Worm (Caenorhabditis elegans) whole organism, L1 larva: ENCODE data around the gene spc-1.

ENCODE experiments used
- C04F5.9 ChIP-seq: sonication (generic microtip); optimal IDR thresholded peaks from 2 replicates; lab custom pipeline; 2016; ENCODE audit warnings: missing genetic modification characterization, missing compliant biosample characterization
- F16B12.6 ChIP-seq: fragments of 150-350 bp; optimal IDR thresholded peaks from 2 replicates; lab custom pipeline; 2014; ENCODE audit warnings: missing biosample characterization, missing genetic modification characterization
- Y116A8C.19 ChIP-seq: sonication (generic microtip); optimal IDR thresholded peaks from 2 replicates; lab custom pipeline; 2016; ENCODE audit warnings: missing compliant biosample characterization, missing genetic modification characterization, borderline replicate concordance
- aha-1 ChIP-seq: fragments of 150-350 bp; optimal IDR thresholded peaks from 2 replicates; lab custom pipeline; 2014; ENCODE audit warnings: missing biosample characterization, missing genetic modification characterization
- alr-1 ChIP-seq: fragments of 200-800 bp; sonication (Bioruptor generic); optimal IDR thresholded peaks from 2 replicates; lab custom pipeline; 2018; ENCODE audit warnings: borderline replicate concordance, mild to moderate bottlenecking, missing genetic modification characterization, missing compliant biosample characterization
- aly-2 ChIP-seq: fragments of 150-350 bp; optimal IDR thresholded peaks from 2 replicates; lab custom pipeline; 2014; ENCODE audit warnings: missing biosample characterization, missing genetic modification characterization
- ama-1 ChIP-seq: fragments of 150-350 bp; optimal IDR thresholded peaks from 2 replicates; lab custom pipeline; 2014
- ceh-63 ChIP-seq: fragments of 200-800 bp; sonication (Bioruptor generic); optimal IDR thresholded peaks from 2 replicates; lab custom pipeline; 2018; ENCODE audit warnings: mild to moderate bottlenecking, missing genetic modification characterization, missing compliant biosample characterization
- ceh-8 ChIP-seq: fragments of 200-800 bp; sonication (Bioruptor generic); optimal IDR thresholded peaks from 2 replicates; lab custom pipeline; 2018; ENCODE audit warnings: mild to moderate bottlenecking, missing genetic modification characterization, moderate library complexity, missing compliant biosample characterization
- ces-1 ChIP-seq: fragments of 150-350 bp; optimal IDR thresholded peaks from 2 replicates; lab custom pipeline; 2014; ENCODE audit warnings: missing biosample characterization, missing genetic modification reagents, missing genetic modification characterization
- dpl-1 ChIP-seq, 3 experiments: fragments of 150-350 bp in 2 of 3; sonication (generic microtip) in 1 of 3; optimal IDR thresholded peaks; 2 replicates each; lab custom pipeline; 2014 to 2017; ENCODE audit warnings: missing biosample characterization in 3 of 3, missing genetic modification characterization in 3 of 3, missing genetic modification reagents in 3 of 3
- dsc-1 ChIP-seq: sonication (generic microtip); optimal IDR thresholded peaks from 2 replicates; lab custom pipeline; 2016; ENCODE audit warnings: mild to moderate bottlenecking, missing genetic modification characterization, missing compliant biosample characterization
- efl-1 ChIP-seq, 4 experiments: fragments of 150-350 bp; optimal IDR thresholded peaks in 3 of 4; peaks in 1 of 4; 1 replicate in 1 of 4; 2 replicates in 3 of 4; lab custom pipeline; 2014; ENCODE audit warnings: missing biosample characterization in 2 of 4, missing genetic modification characterization in 2 of 4, missing genetic modification reagents in 2 of 4
- egl-13 ChIP-seq: sonication (generic microtip); optimal IDR thresholded peaks from 2 replicates; lab custom pipeline; 2016; ENCODE audit warnings: missing genotype, missing genetic modification reagents, missing genetic modification characterization, missing compliant biosample characterization
- elt-2 ChIP-seq: sonication (generic microtip); optimal IDR thresholded peaks from 2 replicates; lab custom pipeline; 2016; ENCODE audit warnings: missing genetic modification characterization, mild to moderate bottlenecking, inconsistent platforms, missing compliant biosample characterization, missing genetic modification reagents
- elt-3 ChIP-seq, 6 experiments: fragments of 150-350 bp in 1 of 6; sonication (generic microtip); optimal IDR thresholded peaks; 2 replicates each; lab custom pipeline; 2017 to 2018; ENCODE audit warnings: missing biosample characterization in 6 of 6, missing genetic modification characterization in 6 of 6, inconsistent platforms in 1 of 6
- ets-5 ChIP-seq: fragments of 200-800 bp; sonication (Bioruptor generic); IDR thresholded peaks from 2 replicates; pipeline ENCODE4 v1.3.6; 2022; ENCODE audit warnings: missing genetic modification characterization, missing compliant biosample characterization
- fkh-10 ChIP-seq: sonication (generic microtip); optimal IDR thresholded peaks from 2 replicates; lab custom pipeline; 2017; ENCODE audit warnings: missing biosample characterization, missing genetic modification reagents, missing genetic modification characterization
- fkh-4 ChIP-seq: sonication (generic microtip); optimal IDR thresholded peaks from 2 replicates; lab custom pipeline; 2016; ENCODE audit warnings: missing compliant biosample characterization, missing genetic modification characterization, borderline replicate concordance
- fkh-8 ChIP-seq: sonication (generic microtip); optimal IDR thresholded peaks from 2 replicates; lab custom pipeline; 2016; ENCODE audit warnings: mild to moderate bottlenecking, missing genetic modification characterization, missing compliant biosample characterization
- fos-1 ChIP-seq: fragments of 150-350 bp; optimal IDR thresholded peaks from 2 replicates; lab custom pipeline; 2014; ENCODE audit warnings: missing biosample characterization, missing genetic modification characterization
- grh-1 ChIP-seq: fragments of 200-800 bp; sonication (Bioruptor generic); IDR thresholded peaks from 2 replicates; pipeline ENCODE4 v1.3.6; 2022; ENCODE audit warnings: missing genetic modification reagents, missing genetic modification characterization, missing compliant biosample characterization
- hlh-4 ChIP-seq: sonication (generic microtip); optimal IDR thresholded peaks from 2 replicates; lab custom pipeline; 2016; ENCODE audit warnings: mild to moderate bottlenecking, missing genetic modification characterization, missing compliant biosample characterization
- lin-14 ChIP-seq: fragments of 200-800 bp; sonication (Bioruptor generic); optimal IDR thresholded peaks from 2 replicates; lab custom pipeline; 2018; ENCODE audit warnings: mild to moderate bottlenecking, missing genetic modification characterization, moderate library complexity, missing compliant biosample characterization
- lin-15B ChIP-seq: fragments of 150-350 bp; sonication (generic microtip); optimal IDR thresholded peaks from 3 replicates; lab custom pipeline; 2014; ENCODE audit warnings: missing biosample characterization, missing genetic modification characterization
- lin-35 ChIP-seq, 2 experiments: fragments of 150-350 bp; optimal IDR thresholded peaks; 2 replicates each; lab custom pipeline; 2014; ENCODE audit warnings: missing biosample characterization in 2 of 2, missing genetic modification characterization in 2 of 2, missing genetic modification reagents in 2 of 2
- mab-9 ChIP-seq: fragments of 200-800 bp; sonication (Bioruptor generic); IDR thresholded peaks from 2 replicates; pipeline ENCODE4 v1.3.6; 2022; ENCODE audit warnings: missing genetic modification reagents, missing genetic modification characterization, missing compliant biosample characterization
- mep-1 ChIP-seq: fragments of 150-350 bp; optimal IDR thresholded peaks from 2 replicates; lab custom pipeline; 2014; ENCODE audit warnings: missing biosample characterization, missing genetic modification characterization
- nhr-20 ChIP-seq: sonication (generic microtip); optimal IDR thresholded peaks from 2 replicates; lab custom pipeline; 2016; ENCODE audit warnings: mild to moderate bottlenecking, missing genetic modification characterization, missing compliant biosample characterization
- nhr-237 ChIP-seq: fragments of 150-350 bp; optimal IDR thresholded peaks from 2 replicates; lab custom pipeline; 2014; ENCODE audit warnings: missing biosample characterization, missing genetic modification characterization
- nhr-28 ChIP-seq: fragments of 150-350 bp; optimal IDR thresholded peaks from 2 replicates; lab custom pipeline; 2014; ENCODE audit warnings: missing biosample characterization, missing genetic modification characterization
- nhr-47 ChIP-seq: sonication (generic microtip); optimal IDR thresholded peaks from 2 replicates; lab custom pipeline; 2016; ENCODE audit warnings: mild to moderate bottlenecking, missing genetic modification characterization, moderate library complexity, missing compliant biosample characterization
- nhr-71 ChIP-seq: sonication (generic microtip); optimal IDR thresholded peaks from 2 replicates; lab custom pipeline; 2016; ENCODE audit warnings: mild to moderate bottlenecking, missing genetic modification characterization, moderate library complexity, missing compliant biosample characterization
- nhr-84 ChIP-seq: sonication (generic microtip); optimal IDR thresholded peaks from 2 replicates; lab custom pipeline; 2017; ENCODE audit warnings: missing biosample characterization, missing genetic modification characterization
- pag-3 ChIP-seq: sonication (generic microtip); optimal IDR thresholded peaks from 2 replicates; lab custom pipeline; 2017; ENCODE audit warnings: missing genetic modification characterization, mild to moderate bottlenecking, missing compliant biosample characterization, antibody characterized with exemption, borderline replicate concordance; ENCODE audit not compliant: insufficient read depth
- pqm-1 ChIP-seq: sonication (generic microtip); optimal IDR thresholded peaks from 3 replicates; lab custom pipeline; 2017; ENCODE audit warnings: missing biosample characterization, missing genetic modification characterization
- rnt-1 ChIP-seq: sonication (generic microtip); optimal IDR thresholded peaks from 2 replicates; lab custom pipeline; 2016; ENCODE audit warnings: mild to moderate bottlenecking, missing genetic modification characterization, moderate library complexity, missing compliant biosample characterization
- snpc-4 ChIP-seq: fragments of 150-350 bp; optimal IDR thresholded peaks from 2 replicates; lab custom pipeline; 2014; ENCODE audit warnings: missing biosample characterization, missing genetic modification characterization
- sox-4 ChIP-seq: sonication (generic microtip); optimal IDR thresholded peaks from 2 replicates; lab custom pipeline; 2016; ENCODE audit warnings: missing genetic modification characterization, missing compliant biosample characterization
- sptf-1 ChIP-seq: fragments of 150-350 bp; optimal IDR thresholded peaks from 2 replicates; lab custom pipeline; 2014; ENCODE audit warnings: missing biosample characterization, missing genetic modification characterization
- tbx-2 ChIP-seq: sonication (generic microtip); optimal IDR thresholded peaks from 2 replicates; lab custom pipeline; 2016; ENCODE audit warnings: missing genetic modification characterization, missing compliant biosample characterization
- tlp-1 ChIP-seq: fragments of 150-350 bp; optimal IDR thresholded peaks from 2 replicates; lab custom pipeline; 2014; ENCODE audit warnings: missing biosample characterization, missing genetic modification characterization
- unc-62 ChIP-seq: fragments of 150-350 bp; optimal IDR thresholded peaks from 2 replicates; lab custom pipeline; 2014; ENCODE audit warnings: missing biosample characterization, missing genetic modification reagents, missing genetic modification characterization
- unc-86 ChIP-seq: sonication (generic microtip); optimal IDR thresholded peaks from 2 replicates; lab custom pipeline; 2016; ENCODE audit warnings: missing genetic modification characterization, missing compliant biosample characterization
- zag-1 ChIP-seq: fragments of 150-350 bp; optimal IDR thresholded peaks from 2 replicates; lab custom pipeline; 2014; ENCODE audit warnings: missing biosample characterization, missing genetic modification characterization
- ztf-11 ChIP-seq, 2 experiments: sonication (generic microtip); optimal IDR thresholded peaks; 2 replicates each; lab custom pipeline; 2016 to 2017; ENCODE audit warnings: missing genetic modification characterization in 2 of 2, missing biosample characterization in 1 of 2, missing compliant biosample characterization in 1 of 2
- ztf-4 ChIP-seq: fragments of 150-350 bp; optimal IDR thresholded peaks from 2 replicates; lab custom pipeline; 2014; ENCODE audit warnings: missing biosample characterization, missing genetic modification characterization

spc-1 gene

ce11 chrX:3117204-3117603, 9.7 kb downstream of the spc-1 start (continued):
- TF ChIP-seq lin-15B: no peak
- TF ChIP-seq nhr-20 (tag; lab: Kevin White, UChicago): peak; percentile 40
- TF ChIP-seq grh-1 (GFP tag; lab: Robert Waterston, UW): no peak
- TF ChIP-seq ceh-63 (GFP tag; lab: Kevin White, UChicago): no peak
- TF ChIP-seq nhr-71 (tag; lab: Kevin White, UChicago): peak; percentile 48
- no peak for TF ChIP-seq alr-1 (tag; lab: Kevin White, UChicago)
- TF ChIP-seq C04F5.9 (tag; lab: Kevin White, UChicago): no peak
- TF ChIP-seq tlp-1 (tag; lab: Kevin White, UChicago): no peak
- TF ChIP-seq mep-1 (tag; lab: Kevin White, UChicago): no peak
- no peak for TF ChIP-seq aha-1
- no peak for TF ChIP-seq fkh-8 (tag; lab: Kevin White, UChicago)
- no peak for TF ChIP-seq tbx-2 (tag; lab: Kevin White, UChicago)
- no peak for TF ChIP-seq rnt-1 (tag; lab: Kevin White, UChicago)
- TF ChIP-seq fos-1 (tag; lab: Kevin White, UChicago): no peak
- no peak for TF ChIP-seq hlh-4
- no peak for TF ChIP-seq egl-13 (tag; lab: Kevin White, UChicago)
- no peak for TF ChIP-seq sptf-1 (tag; lab: Kevin White, UChicago)

- TF ChIP-seq lin-35 (GFP tag; optimal IDR thresholded peaks at IDR 0.05; lab: Kevin White, UChicago) (peak; percentile 22 to 32), ama-1 (lab: Kevin White, UChicago) (no peak), F16B12.6 (tag; lab: Kevin White, UChicago) (no peak), elt-2 (tag; lab: Kevin White, UChicago) (no peak), fkh-10 (peak; percentile 60), ets-5 (GFP tag; lab: Robert Waterston, UW) (no peak), nhr-84 (no peak), tbx-2 (tag; lab: Kevin White, UChicago) (peak; percentile 54), nhr-20 (tag; lab: Kevin White, UChicago) (peak; percentile 21), hlh-4 (no peak), unc-62 (GFP tag; lab: Kevin White, UChicago) (no peak), zag-1 (tag; lab: Kevin White, UChicago) (no peak), efl-1 (optimal IDR thresholded peaks at IDR 0.05; lab: Kevin White, UChicago) (no peak), efl-1 (GFP tag; optimal IDR thresholded peaks at IDR 0.05 in 1 of 2; lab: Kevin White, UChicago) (no peak), snpc-4 (tag; lab: Kevin White, UChicago) (no peak), pqm-1 (tag; lab: Kevin White, UChicago) (no peak), ztf-4 (peak; percentile 50), nhr-237 (tag; lab: Kevin White, UChicago) (no peak), dsc-1 (tag; lab: Kevin White, UChicago) (no peak), sox-4 (tag; lab: Kevin White, UChicago) (no peak), mep-1 (tag; lab: Kevin White, UChicago) (peak; percentile 30), pag-3 (tag; lab: Kevin White, UChicago) (peak; percentile 94), elt-3 (tag; optimal IDR thresholded peaks at IDR 0.05; lab: Kevin White, UChicago) (no peak), ceh-8 (GFP tag; lab: Kevin White, UChicago) (no peak), tlp-1 (tag; lab: Kevin White, UChicago) (no peak), Y116A8C.19 (tag; lab: Kevin White, UChicago) (no peak), ces-1 (no peak), aly-2 (no peak), grh-1 (GFP tag; lab: Robert Waterston, UW) (no peak), egl-13 (tag; lab: Kevin White, UChicago) (peak; percentile 36), ceh-63 (GFP tag; lab: Kevin White, UChicago) (no peak), unc-86 (tag; lab: Kevin White, UChicago) (peak; percentile 38), fkh-8 (tag; lab: Kevin White, UChicago) (peak; percentile 35), lin-14 (GFP tag; lab: Kevin White, UChicago) (peak; percentile 86), fkh-4 (tag; lab: Kevin White, UChicago) (no peak), nhr-47 (tag; lab: Kevin White, UChicago) (peak; percentile 57), nhr-28 (tag; lab: Kevin White, UChicago) (no peak), ztf-11 (tag; optimal IDR thresholded peaks at IDR 0.05; lab: Kevin White, UChicago) (peak in 1 of 2 experiments; percentile 14), mab-9 (GFP tag; lab: Robert Waterston, UW) (peak; percentile 57; the same call in 1 of the 2 replicates), dpl-1 (GFP tag; optimal IDR thresholded peaks at IDR 0.05; lab: Kevin White, UChicago) (no peak)
These were observed 10.6 kb downstream of the spc-1 start, which contains the start of gene mai-1 for ce11 chrX:3116033-3116876. TSS of gene mai-1 (minus strand) at chrX:3116589.
